Worm (Caenorhabditis elegans): ENCODE results near the gene arrd-17.

The arrd-17 gene

ce11 chrIII:13630708-13631107, at the start of gene arrd-17:
Gene arrd-17 (minus strand): TSS chrIII:13630808.
- TF ChIP-seq daf-12 (tag; optimal IDR thresholded peaks at IDR 0.05) (no peak), nhr-76 (tag; optimal IDR thresholded peaks at IDR 0.05) (no peak), tbx-2 (tag; optimal IDR thresholded peaks at IDR 0.05) (no peak)

ce11 chrIII:13678761-13679495, 48.3 kb upstream of the arrd-17 start, which contains the start of gene sid-2:
Gene sid-2 (plus strand): TSS chrIII:13679445.
- TF ChIP-seq ceh-82 (tag; optimal IDR thresholded peaks at IDR 0.05) = no peak
- no peak for TF ChIP-seq lsy-12 (tag; optimal IDR thresholded peaks at IDR 0.05)
- peak; percentile 57 for TF ChIP-seq pqm-1 (tag; optimal IDR thresholded peaks at IDR 0.05)
- peak; percentile 78 for TF ChIP-seq elt-2 (tag; optimal IDR thresholded peaks at IDR 0.05)
- TF ChIP-seq pha-4 (tag; optimal IDR thresholded peaks at IDR 0.05) = peak; percentile 39
- no peak for TF ChIP-seq nhr-67 (tag; optimal IDR thresholded peaks at IDR 0.05)

ce11 chrIII:13672654-13673330, 42.2 kb upstream of the arrd-17 start, which contains the start of gene aqp-11:
Gene aqp-11 (plus strand): TSS chrIII:13673280.
- TF ChIP-seq elt-2 (tag; optimal IDR thresholded peaks at IDR 0.05) = peak; percentile 71
- peak; percentile 99 for TF ChIP-seq skn-1 (tag; optimal IDR thresholded peaks at IDR 0.05)
- no peak for TF ChIP-seq nhr-67 (tag; optimal IDR thresholded peaks at IDR 0.05)
- no peak for TF ChIP-seq lin-39 (tag; optimal IDR thresholded peaks at IDR 0.05)
- peak; percentile 66 for TF ChIP-seq pqm-1 (tag; optimal IDR thresholded peaks at IDR 0.05)
- TF ChIP-seq pha-4 (tag; optimal IDR thresholded peaks at IDR 0.05) = peak; percentile 19
- TF ChIP-seq ama-1 (optimal IDR thresholded peaks at IDR 0.05) = no peak

ce11 chrIII:13669519-13669918, 38.9 kb upstream of the arrd-17 start:
- TF ChIP-seq ceh-16 (tag; optimal IDR thresholded peaks at IDR 0.05) = no peak
- TF ChIP-seq ceh-28 (tag; optimal IDR thresholded peaks at IDR 0.05) = no peak
- TF ChIP-seq snpc-4 (tag; optimal IDR thresholded peaks at IDR 0.05) = no peak
- TF ChIP-seq fos-1 (tag; optimal IDR thresholded peaks at IDR 0.05) = no peak
- TF ChIP-seq egl-5 (tag; optimal IDR thresholded peaks at IDR 0.05) = no peak
- no peak for TF ChIP-seq nhr-67 (tag; optimal IDR thresholded peaks at IDR 0.05)
- TF ChIP-seq fkh-10 (GFP tag; optimal IDR thresholded peaks at IDR 0.05) = no peak
- TF ChIP-seq pha-4 (tag; optimal IDR thresholded peaks at IDR 0.05) = no peak
- no peak for TF ChIP-seq daf-12 (tag; optimal IDR thresholded peaks at IDR 0.05)
- no peak for TF ChIP-seq ZK546.5 (tag; optimal IDR thresholded peaks at IDR 0.05)
- no peak for TF ChIP-seq aly-2 (tag; optimal IDR thresholded peaks at IDR 0.05)
- no peak for TF ChIP-seq egl-27 (tag; optimal IDR thresholded peaks at IDR 0.05)
- no peak for TF ChIP-seq lin-15B (tag; optimal IDR thresholded peaks at IDR 0.05)
- no peak for TF ChIP-seq sea-2 (GFP tag; optimal IDR thresholded peaks at IDR 0.05)
- TF ChIP-seq hmg-11 (tag; optimal IDR thresholded peaks at IDR 0.05) = no peak
- no peak for TF ChIP-seq zag-1 (tag; optimal IDR thresholded peaks at IDR 0.05)
- TF ChIP-seq unc-62 (GFP tag; optimal IDR thresholded peaks at IDR 0.05) = no peak
- TF ChIP-seq nhr-43 (tag; optimal IDR thresholded peaks at IDR 0.05; ENCODE audit: poor library complexity, severe bottlenecking) = no peak
- TF ChIP-seq elt-3 (tag; optimal IDR thresholded peaks at IDR 0.05) = no peak
- no peak for TF ChIP-seq mdl-1 (tag; optimal IDR thresholded peaks at IDR 0.05)

- TF ChIP-seq eor-1 (tag; optimal IDR thresholded peaks at IDR 0.05) = no peak
- TF ChIP-seq nhr-43 (tag; optimal IDR thresholded peaks at IDR 0.05; ENCODE audit: poor library complexity, severe bottlenecking) = no peak
- no peak for TF ChIP-seq sea-2 (GFP tag; optimal IDR thresholded peaks at IDR 0.05)
- TF ChIP-seq aly-2 (tag; optimal IDR thresholded peaks at IDR 0.05) = no peak
- no peak for TF ChIP-seq lin-39 (tag; optimal IDR thresholded peaks at IDR 0.05)
- no peak for TF ChIP-seq hmg-11 (tag; optimal IDR thresholded peaks at IDR 0.05)
- no peak for TF ChIP-seq unc-39 (tag; optimal IDR thresholded peaks at IDR 0.05)
- no peak for TF ChIP-seq ceh-28 (tag; optimal IDR thresholded peaks at IDR 0.05)
- no peak for TF ChIP-seq jun-1 (tag; optimal IDR thresholded peaks at IDR 0.05)
- no peak for TF ChIP-seq egl-5 (tag; optimal IDR thresholded peaks at IDR 0.05)
- no peak for TF ChIP-seq skn-1 (tag; optimal IDR thresholded peaks at IDR 0.05)
- TF ChIP-seq ama-1 (optimal IDR thresholded peaks at IDR 0.05) = no peak
- no peak for TF ChIP-seq zag-1 (tag; optimal IDR thresholded peaks at IDR 0.05)
- no peak for TF ChIP-seq elt-2 (tag; optimal IDR thresholded peaks at IDR 0.05)
- TF ChIP-seq pqm-1 (tag; optimal IDR thresholded peaks at IDR 0.05) = no peak
- TF ChIP-seq ZK546.5 (tag; optimal IDR thresholded peaks at IDR 0.05) = no peak
- TF ChIP-seq elt-3 (tag; optimal IDR thresholded peaks at IDR 0.05) = no peak
- no peak for TF ChIP-seq nhr-67 (tag; optimal IDR thresholded peaks at IDR 0.05)
Observed at ce11 chrIII:13667739-13668138, 37.1 kb upstream of the arrd-17 start, which contains the start of gene flp-15. Gene flp-15 (minus strand): TSS chrIII:13667839.

All from whole organism, L3 larva.